Fruit fly (Drosophila melanogaster) whole organism, embryonic: ENCODE data around the gene CG5882.

ENCODE experiments used
- Ada2b ChIP-seq: fragments of 200-800 bp; sonication (Bioruptor generic); IDR thresholded peaks from 2 replicates; pipeline ENCODE4 v1.3.6; 2022; ENCODE audit warnings: missing biosample characterization, missing genetic modification characterization
- Asciz ChIP-seq: fragments of 200-800 bp; sonication (Bioruptor generic); optimal IDR thresholded peaks from 2 replicates; lab custom pipeline; 2017; ENCODE audit warnings: missing biosample characterization, mild to moderate bottlenecking, missing genetic modification characterization, missing genetic modification reagents
- CG10366 ChIP-seq: fragments of 200-800 bp; sonication (Bioruptor generic); IDR thresholded peaks from 2 replicates; pipeline ENCODE4 v1.3.6; 2022; ENCODE audit warnings: missing biosample characterization, missing genetic modification characterization
- CG10431 ChIP-seq: fragments of 200-800 bp; sonication (Bioruptor generic); optimal IDR thresholded peaks from 3 replicates; lab custom pipeline; 2018; ENCODE audit warnings: missing biosample characterization, mild to moderate bottlenecking, missing genetic modification characterization
- CG10654 ChIP-seq: fragments of 200-800 bp; sonication (Bioruptor generic); optimal IDR thresholded peaks from 2 replicates; lab custom pipeline; 2016; ENCODE audit warnings: missing biosample characterization, missing genetic modification characterization
- CG11085 ChIP-seq: fragments of 200-800 bp; sonication (Bioruptor generic); IDR thresholded peaks from 2 replicates; pipeline ENCODE4 v1.3.6; 2022; ENCODE audit warnings: missing biosample characterization, missing genetic modification characterization
- CG11093 ChIP-seq: fragments of 200-800 bp; sonication (Bioruptor generic); IDR thresholded peaks from 3 replicates; pipeline ENCODE4 v1.3.6; 2022; ENCODE audit warnings: missing biosample characterization, missing genetic modification characterization
- CG11560 ChIP-seq: fragments of 200-800 bp; sonication (Bioruptor generic); IDR thresholded peaks from 3 replicates; pipeline ENCODE4 v1.3.6; 2022; ENCODE audit warnings: missing biosample characterization, missing genetic modification characterization
- CG11695 ChIP-seq: fragments of 200-800 bp; sonication (Bioruptor generic); IDR thresholded peaks from 3 replicates; pipeline ENCODE4 v1.3.6; 2022; ENCODE audit warnings: missing biosample characterization, missing genetic modification characterization
- CG13424 ChIP-seq: fragments of 200-800 bp; sonication (Bioruptor generic); optimal IDR thresholded peaks from 2 replicates; lab custom pipeline; 2019; ENCODE audit warnings: missing biosample characterization, mild to moderate bottlenecking, missing genetic modification characterization, moderate library complexity
- CG17359 ChIP-seq: fragments of 200-800 bp; sonication (Bioruptor generic); optimal IDR thresholded peaks from 3 replicates; lab custom pipeline; 2018; ENCODE audit warnings: missing biosample characterization, mild to moderate bottlenecking, missing genetic modification characterization, moderate library complexity
- CG32767 ChIP-seq: fragments of 200-800 bp; sonication (Bioruptor generic); IDR thresholded peaks from 2 replicates; pipeline ENCODE4 v1.3.6; 2022; ENCODE audit warnings: missing biosample characterization, missing genetic modification characterization
- CG33213 ChIP-seq: fragments of 200-800 bp; sonication (Bioruptor generic); optimal IDR thresholded peaks from 3 replicates; lab custom pipeline; 2016; ENCODE audit warnings: missing biosample characterization, missing genetic modification characterization
- CG4854 ChIP-seq: fragments of 200-800 bp; sonication (Bioruptor generic); optimal IDR thresholded peaks from 2 replicates; lab custom pipeline; 2016; ENCODE audit warnings: missing biosample characterization, missing genetic modification characterization, inconsistent platforms
- CG6813 ChIP-seq: fragments of 200-800 bp; sonication (Bioruptor generic); optimal IDR thresholded peaks from 2 replicates; lab custom pipeline; 2017; ENCODE audit warnings: missing biosample characterization, missing genetic modification characterization, mild to moderate bottlenecking, moderate library complexity, missing genetic modification reagents
- CG9215 ChIP-seq: fragments of 200-800 bp; sonication (Bioruptor generic); IDR thresholded peaks from 2 replicates; pipeline ENCODE4 v1.3.6; 2022; ENCODE audit warnings: missing biosample characterization, missing genetic modification characterization
- CG9817 ChIP-seq: fragments of 200-800 bp; sonication (Bioruptor generic); optimal IDR thresholded peaks from 2 replicates; lab custom pipeline; 2018; ENCODE audit warnings: missing biosample characterization, mild to moderate bottlenecking, missing genetic modification characterization, moderate library complexity
- CkIIα-i1 ChIP-seq: fragments of 200-800 bp; sonication (Bioruptor generic); IDR thresholded peaks from 2 replicates; pipeline ENCODE4 v1.3.6; 2022; ENCODE audit warnings: missing biosample characterization, missing genetic modification characterization
- Dfd ChIP-seq, 2 experiments: fragments of >200 bp; optimal IDR thresholded peaks; 2 replicates each; lab custom pipeline; 2017; ENCODE audit warnings: missing biosample characterization in 2 of 2, missing genetic modification characterization in 2 of 2
- Ets97D ChIP-seq: fragments of 200-800 bp; sonication (Bioruptor generic); optimal IDR thresholded peaks from 3 replicates; lab custom pipeline; 2016; ENCODE audit warnings: missing biosample characterization, missing genetic modification characterization
- Fer3 ChIP-seq: fragments of 200-800 bp; sonication (Bioruptor generic); optimal IDR thresholded peaks from 2 replicates; lab custom pipeline; 2018; ENCODE audit warnings: missing biosample characterization, mild to moderate bottlenecking, missing genetic modification characterization, moderate library complexity
- H2.0 ChIP-seq: fragments of 200-800 bp; sonication (Bioruptor generic); IDR thresholded peaks from 2 replicates; pipeline ENCODE4 v1.3.6; 2022; ENCODE audit warnings: missing biosample characterization, missing genetic modification characterization
- HLH4C ChIP-seq: fragments of 200-800 bp; sonication (Bioruptor generic); IDR thresholded peaks from 3 replicates; pipeline ENCODE4 v1.3.6; 2022; ENCODE audit warnings: missing biosample characterization, missing genetic modification characterization; ENCODE audit not compliant: partially characterized antibody
- HLHmδ ChIP-seq: fragments of 200-800 bp; sonication (Bioruptor generic); optimal IDR thresholded peaks from 2 replicates; lab custom pipeline; 2018; ENCODE audit warnings: missing biosample characterization, mild to moderate bottlenecking, missing genetic modification characterization, moderate library complexity
- Hey ChIP-seq: fragments of 200-800 bp; sonication (Bioruptor generic); optimal IDR thresholded peaks from 3 replicates; lab custom pipeline; 2018; ENCODE audit warnings: missing biosample characterization, mild to moderate bottlenecking, missing genetic modification characterization
- Med ChIP-seq: fragments of 200-800 bp; sonication (Bioruptor generic); peaks from one replicate; lab custom pipeline; 2016; ENCODE audit warnings: missing biosample characterization, missing genetic modification characterization, mild to moderate bottlenecking, inconsistent platforms, moderate library complexity
- Meics ChIP-seq: fragments of 200-800 bp; sonication (Bioruptor generic); optimal IDR thresholded peaks from 2 replicates; lab custom pipeline; 2017; ENCODE audit warnings: missing biosample characterization, mild to moderate bottlenecking, missing genetic modification characterization
- NK7.1 ChIP-seq: fragments of 200-800 bp; sonication (Bioruptor generic); optimal IDR thresholded peaks from 3 replicates; lab custom pipeline; 2016; ENCODE audit warnings: missing biosample characterization, missing genetic modification characterization
- Nf-YB ChIP-seq: fragments of 200-800 bp; sonication (Bioruptor generic); optimal IDR thresholded peaks from 3 replicates; lab custom pipeline; 2019; ENCODE audit warnings: missing biosample characterization, mild to moderate bottlenecking, missing genetic modification characterization, moderate library complexity
- Opbp ChIP-seq: fragments of 200-800 bp; sonication (Bioruptor generic); IDR thresholded peaks from 3 replicates; pipeline ENCODE4 v1.3.6; 2022; ENCODE audit warnings: missing biosample characterization, missing genetic modification characterization; ENCODE audit not compliant: partially characterized antibody
- Ravus ChIP-seq: fragments of 200-800 bp; sonication (Bioruptor generic); IDR thresholded peaks from 2 replicates; pipeline ENCODE4 v1.3.6; 2022; ENCODE audit warnings: missing biosample characterization, missing genetic modification characterization
- Sox102F ChIP-seq: fragments of 200-800 bp; sonication (Bioruptor generic); optimal IDR thresholded peaks from 2 replicates; lab custom pipeline; 2018; ENCODE audit warnings: missing biosample characterization, mild to moderate bottlenecking, missing genetic modification characterization, moderate library complexity
- YL-1 ChIP-seq: fragments of 200-800 bp; sonication (Bioruptor generic); optimal IDR thresholded peaks from 3 replicates; lab custom pipeline; 2017; ENCODE audit warnings: missing biosample characterization, mild to moderate bottlenecking, missing genetic modification characterization
- corto ChIP-seq: fragments of 200-800 bp; sonication (Bioruptor generic); optimal IDR thresholded peaks from 2 replicates; lab custom pipeline; 2016; ENCODE audit warnings: missing biosample characterization, mild to moderate bottlenecking, missing genetic modification characterization, moderate library complexity
- croc ChIP-seq: fragments of 200-800 bp; sonication (Bioruptor generic); conservative IDR thresholded peaks from 3 replicates; pipeline ENCODE4 v1.3.6; 2022; ENCODE audit warnings: missing biosample characterization, missing genetic modification characterization
- da ChIP-seq: fragments of 200-800 bp; sonication (Bioruptor generic); optimal IDR thresholded peaks from 2 replicates; lab custom pipeline; 2016; ENCODE audit warnings: missing biosample characterization, missing genetic modification characterization
- dysf ChIP-seq: fragments of 200-800 bp; sonication (Bioruptor generic); IDR thresholded peaks from 3 replicates; pipeline ENCODE4 v1.3.6; 2022; ENCODE audit warnings: missing biosample characterization, missing genetic modification characterization
- grau ChIP-seq: fragments of 200-800 bp; optimal IDR thresholded peaks from 3 replicates; lab custom pipeline; 2019; ENCODE audit warnings: missing biosample characterization, mild to moderate bottlenecking, missing genetic modification characterization, moderate library complexity
- ind ChIP-seq: fragments of 200-800 bp; sonication (Bioruptor generic); optimal IDR thresholded peaks from 3 replicates; lab custom pipeline; 2016; ENCODE audit warnings: missing biosample characterization, missing genetic modification characterization
- lilli ChIP-seq: fragments of 200-800 bp; sonication (Bioruptor generic); optimal IDR thresholded peaks from 3 replicates; lab custom pipeline; 2016; ENCODE audit warnings: missing biosample characterization, missing genetic modification characterization
- otp ChIP-seq: fragments of 200-800 bp; sonication (Bioruptor generic); IDR thresholded peaks from 3 replicates; pipeline ENCODE4, ENCODE4 v1.3.6; 2022; ENCODE audit warnings: missing biosample characterization, missing genetic modification characterization
- pita ChIP-seq: fragments of 200-800 bp; sonication (Bioruptor generic); optimal IDR thresholded peaks from 2 replicates; lab custom pipeline; 2017; ENCODE audit warnings: missing biosample characterization, mild to moderate bottlenecking, missing genetic modification characterization
- row ChIP-seq: fragments of 200-800 bp; sonication (Bioruptor generic); IDR thresholded peaks from 3 replicates; pipeline ENCODE4 v1.3.6; 2022; ENCODE audit warnings: missing biosample characterization, missing genetic modification characterization
- salm ChIP-seq: fragments of 200-800 bp; sonication (Bioruptor generic); optimal IDR thresholded peaks from 2 replicates; lab custom pipeline; 2018; ENCODE audit warnings: missing biosample characterization, mild to moderate bottlenecking, missing genetic modification characterization
- slou ChIP-seq: fragments of 200-800 bp; sonication (Bioruptor generic); optimal IDR thresholded peaks from 3 replicates; lab custom pipeline; 2016; ENCODE audit warnings: missing biosample characterization, missing genetic modification characterization
- so ChIP-seq: fragments of 200-800 bp; sonication (Bioruptor generic); IDR thresholded peaks from 3 replicates; pipeline ENCODE4 v1.3.6; 2022; ENCODE audit warnings: missing biosample characterization, missing genetic modification characterization
- ttk ChIP-seq: fragments of 200-800 bp; sonication (Bioruptor generic); IDR thresholded peaks from 2 replicates; pipeline ENCODE4 v2.1.2; 2022; ENCODE audit warnings: missing biosample characterization, missing genetic modification characterization
- tup ChIP-seq: fragments of 200-800 bp; sonication (Bioruptor generic); optimal IDR thresholded peaks from 2 replicates; lab custom pipeline; 2016; ENCODE audit warnings: missing biosample characterization, mild to moderate bottlenecking, missing genetic modification characterization, moderate library complexity
- vvl ChIP-seq: fragments of 200-800 bp; sonication (Bioruptor generic); IDR thresholded peaks from 2 replicates; pipeline ENCODE4 v1.3.6; 2022; ENCODE audit warnings: missing biosample characterization, missing genetic modification characterization
- yki ChIP-seq: fragments of >200 bp; optimal IDR thresholded peaks from 3 replicates; lab custom pipeline; 2018

CG5882 gene

DNA sequence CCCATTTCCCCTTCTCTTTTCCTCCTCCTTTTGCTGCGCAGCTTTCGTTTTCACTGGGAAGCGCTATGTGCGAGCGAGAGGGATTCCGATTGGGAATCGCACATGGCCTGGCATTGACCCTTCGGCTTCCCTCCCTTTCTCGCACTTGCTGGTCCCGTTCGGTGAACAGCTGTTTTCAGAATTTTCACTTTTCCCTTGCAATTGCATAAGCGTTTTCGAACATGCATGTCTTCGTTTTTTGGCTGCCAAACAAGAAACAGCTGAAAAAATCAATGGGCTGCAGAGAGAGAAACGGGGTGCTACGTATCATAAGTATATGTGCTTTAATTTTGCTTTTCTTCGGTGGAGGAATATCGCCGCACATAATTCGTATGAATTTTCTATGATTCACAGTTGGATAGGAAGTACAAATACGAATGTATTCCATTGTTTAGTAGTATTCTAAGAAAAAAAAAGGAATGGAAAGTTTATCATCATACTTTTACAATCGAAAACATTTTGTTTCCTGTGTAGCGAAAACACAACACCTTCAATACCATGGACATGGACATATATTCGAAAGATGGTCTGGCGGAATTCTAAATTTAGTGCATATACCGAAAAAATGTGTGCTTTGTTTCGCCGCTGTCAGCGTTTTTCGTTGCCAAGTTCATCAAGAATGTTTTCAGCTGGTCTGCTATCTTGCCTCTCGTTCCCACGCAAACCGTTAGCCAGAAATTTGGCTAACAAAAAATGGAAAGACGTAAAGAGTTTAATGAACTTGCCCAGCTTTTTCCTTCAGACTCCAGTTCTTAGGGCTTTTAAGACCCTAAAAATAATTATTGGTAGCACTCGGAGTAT is 33.9 kb downstream of the CG5882 start (continued):
- TF ChIP-seq vvl: peak; percentile 36; the same call in 1 of the 2 replicates
- no peak for TF ChIP-seq yki (lab: Kevin White, UChicago)
- TF ChIP-seq salm (tag; lab: Kevin White, UChicago): peak; percentile 37
- no peak for TF ChIP-seq Dfd (GFP tag; optimal IDR thresholded peaks at IDR 0.05; lab: Kevin White, UChicago)
- TF ChIP-seq grau: peak; percentile 65
- no peak for TF ChIP-seq CG32767 (GFP tag; lab: Robert Waterston, UW)
- TF ChIP-seq row (GFP tag; lab: Robert Waterston, UW): peak; percentile 71
- TF ChIP-seq CG6813 (GFP tag; lab: Kevin White, UChicago): no peak
- TF ChIP-seq dysf (GFP tag; lab: Robert Waterston, UW): peak; percentile 67; the same call in 2 of the 3 replicates
- no peak for TF ChIP-seq otp (GFP tag; lab: Robert Waterston, UW)
- TF ChIP-seq Ada2b: peak; percentile 16; the same call in 1 of the 2 replicates
- TF ChIP-seq CG17359 (tag; lab: Kevin White, UChicago): peak; percentile 59
- TF ChIP-seq Ets97D: no peak
- TF ChIP-seq Hey (tag; lab: Kevin White, UChicago): no peak
- TF ChIP-seq tup (GFP tag; lab: Kevin White, UChicago): no peak
- no peak for TF ChIP-seq CG11093 (GFP tag; lab: Robert Waterston, UW)
- TF ChIP-seq CG11560 (tag; lab: Robert Waterston, UW): no peak
- TF ChIP-seq CkIIα-i1 (GFP tag; lab: Robert Waterston, UW): no peak
- peak; percentile 25 for TF ChIP-seq YL-1
- TF ChIP-seq corto (GFP tag; lab: Kevin White, UChicago): no peak
- no peak for TF ChIP-seq CG11085 (GFP tag; lab: Robert Waterston, UW)
- TF ChIP-seq CG10431: peak; percentile 22
- TF ChIP-seq CG9817: peak; percentile 63
- no peak for TF ChIP-seq HLH4C (GFP tag; lab: Robert Waterston, UW)
- TF ChIP-seq CG11695: peak; percentile 54; the same call in 2 of the 3 replicates
- TF ChIP-seq CG33213: no peak
- TF ChIP-seq Nf-YB (GFP tag; lab: Kevin White, UChicago): peak; percentile 15
- TF ChIP-seq CG13424: peak; percentile 62
- peak; percentile 91 for TF ChIP-seq Med (GFP tag; lab: Kevin White, UChicago)
- peak; percentile 19 for TF ChIP-seq lilli (GFP tag; lab: Kevin White, UChicago)
- peak; percentile 63 for TF ChIP-seq Meics (GFP tag; lab: Kevin White, UChicago)
- TF ChIP-seq Opbp (GFP tag; lab: Robert Waterston, UW): no peak
- TF ChIP-seq CG10366 (GFP tag; lab: Robert Waterston, UW): 0 out of 2 replicates have a peak, but pooled peaks have one; percentile 18
- TF ChIP-seq H2.0 (GFP tag; lab: Robert Waterston, UW): 0 out of 2 replicates have a peak, but pooled peaks have one; percentile 17
- no peak for TF ChIP-seq so
- TF ChIP-seq slou (GFP tag; lab: Kevin White, UChicago): no peak
- TF ChIP-seq NK7.1 (GFP tag; lab: Kevin White, UChicago): peak; percentile 17
- peak; percentile 56 for TF ChIP-seq CG9215
- peak; percentile 56 for TF ChIP-seq Fer3 (tag; lab: Kevin White, UChicago)
- peak; percentile 25 for TF ChIP-seq ind (GFP tag; lab: Kevin White, UChicago)
- TF ChIP-seq Ravus (GFP tag; lab: Robert Waterston, UW): no peak; the same call in 1 of the 2 replicates
- no peak for TF ChIP-seq pita
- TF ChIP-seq Sox102F (GFP tag; lab: Kevin White, UChicago): peak; percentile 65
- TF ChIP-seq Asciz (GFP tag; lab: Kevin White, UChicago): peak; percentile 33
- no peak for TF ChIP-seq ttk (GFP tag; lab: Robert Waterston, UW)
- TF ChIP-seq croc (GFP tag; lab: Robert Waterston, UW): 0 out of 3 replicates have a peak, but pooled peaks have one; percentile 17
- TF ChIP-seq da (GFP tag; lab: Kevin White, UChicago): no peak
- TF ChIP-seq CG10654 (GFP tag; lab: Kevin White, UChicago): no peak
- peak; percentile 22 for TF ChIP-seq CG4854 (GFP tag; lab: Kevin White, UChicago)
- no peak for TF ChIP-seq HLHmδ
